Fruit fly (Drosophila melanogaster) S2 (cell line): ENCODE results near the gene CG44139.

Experiments
- CG8478 ChIP-seq: fragments of >200 bp; optimal IDR thresholded peaks from 2 replicates; lab custom pipeline; 2018
- CTCF ChIP-seq, 2 experiments: fragments of >200 bp; optimal IDR thresholded peaks; 2 replicates each; lab custom pipeline; 2018

Gene CG44139

dm6 chr2L:2424497-2424896 lies at the start of gene CG44139:
CG44139 (plus strand) TSS chr2L:2424797.
- no peak for TF ChIP-seq CTCF (optimal IDR thresholded peaks at IDR 0.05; lab: Kevin White, UChicago)
- no peak for TF ChIP-seq CG8478 (lab: Kevin White, UChicago)

DNA sequence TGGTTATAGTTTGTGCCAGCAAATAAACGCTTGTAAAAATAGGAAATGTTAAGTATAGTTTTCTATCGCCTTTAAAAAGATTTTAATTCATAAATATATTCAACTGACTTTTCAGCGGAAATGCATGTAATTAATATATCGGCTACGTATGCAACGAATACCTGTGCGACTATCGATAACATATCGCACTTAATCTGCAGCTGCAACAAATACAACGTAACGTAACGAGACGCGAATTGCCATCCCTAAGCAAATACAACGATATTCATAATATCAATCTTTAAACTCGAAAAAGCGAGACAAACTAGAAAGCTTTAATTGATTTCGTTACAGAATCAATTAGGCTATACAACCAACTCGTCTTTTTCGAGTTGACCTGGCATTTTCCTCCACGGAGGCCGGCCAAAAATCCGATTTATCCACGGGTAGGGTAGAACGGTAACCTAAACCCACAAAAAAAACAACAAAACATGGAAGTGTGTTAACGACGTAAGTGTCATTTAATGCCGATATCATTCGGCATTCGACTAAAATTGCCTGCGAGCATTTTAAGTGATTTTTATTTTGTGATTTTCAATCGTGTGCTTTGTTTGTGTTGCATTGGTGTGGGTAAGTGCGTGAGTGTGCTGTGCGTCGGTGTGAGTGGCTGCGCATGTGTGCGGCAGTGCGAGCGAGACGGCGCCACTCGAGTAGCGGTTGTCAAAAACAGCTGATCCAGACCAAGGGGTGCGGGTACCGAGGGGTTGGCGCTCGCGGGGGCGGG lies 48.8 kb upstream of the CG44139 start, which contains the start of gene Atxn7:
Gene Atxn7 (plus strand): TSS at position 187 of the 763 bp plus-strand sequence.
- peak in 1 of 2 experiments; percentile 27 for TF ChIP-seq CTCF (optimal IDR thresholded peaks at IDR 0.05; lab: Kevin White, UChicago)
- TF ChIP-seq CG8478 (lab: Kevin White, UChicago), result no peak

DNA sequence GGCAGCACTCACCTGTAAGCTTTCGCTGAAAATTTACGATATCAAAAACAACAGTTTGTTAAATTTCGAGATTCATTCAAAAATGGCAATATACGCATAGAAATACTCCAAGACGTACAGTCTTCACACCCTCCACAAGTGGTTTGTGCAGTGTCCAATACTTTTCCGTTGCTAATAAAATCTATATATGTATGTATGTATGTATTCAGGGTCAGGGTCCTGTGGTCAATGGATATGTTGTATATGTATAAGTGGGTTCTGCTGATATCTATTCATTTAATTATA lies 48.2 kb upstream of the CG44139 start:
- TF ChIP-seq CTCF (optimal IDR thresholded peaks at IDR 0.05; lab: Kevin White, UChicago) (no peak), CG8478 (lab: Kevin White, UChicago) (no peak)

DNA sequence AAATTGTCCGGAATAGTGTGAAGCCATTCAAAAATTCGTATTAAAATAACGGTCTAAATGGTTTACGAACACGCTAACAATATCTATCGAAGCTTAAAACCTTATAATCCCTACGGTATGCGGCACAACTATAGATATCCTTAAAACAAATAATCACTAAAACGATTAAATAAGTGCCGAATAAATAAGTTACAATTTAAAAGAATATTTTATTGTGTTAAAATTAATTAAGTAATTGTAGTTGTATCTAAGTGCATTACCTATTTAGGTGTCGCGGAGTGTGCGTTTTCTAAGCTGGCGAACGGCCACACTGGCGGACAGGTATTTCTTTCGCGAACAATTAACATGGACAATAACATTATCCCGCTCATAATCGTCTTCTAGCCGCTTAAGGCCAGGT lies 43.8 kb upstream of the CG44139 start, which contains the start of gene Eogt:
Gene Eogt (plus strand): TSS at position 293 of the 400 bp plus-strand sequence.
- TF ChIP-seq CTCF (optimal IDR thresholded peaks at IDR 0.05; lab: Kevin White, UChicago), result peak in 1 of 2 experiments; percentile 6
- TF ChIP-seq CG8478 (lab: Kevin White, UChicago), result no peak

- TF ChIP-seq CG8478 (lab: Kevin White, UChicago), result no peak
- no peak for TF ChIP-seq CTCF (optimal IDR thresholded peaks at IDR 0.05; lab: Kevin White, UChicago)
These were observed 41.6 kb upstream of the CG44139 start, which contains the start of gene PIG-Wa for dm6 chr2L:2382971-2383370. PIG-Wa (plus strand) TSS chr2L:2383202.

- TF ChIP-seq CG8478 (lab: Kevin White, UChicago) (no peak), CTCF (optimal IDR thresholded peaks at IDR 0.05; lab: Kevin White, UChicago) (no peak)
These were observed 38.9 kb upstream of the CG44139 start, which contains the start of gene CG3557 for dm6 chr2L:2385692-2386091. CG3557 (minus strand) TSS chr2L:2385792.

- TF ChIP-seq CTCF (optimal IDR thresholded peaks at IDR 0.05; lab: Kevin White, UChicago) (no peak), CG8478 (lab: Kevin White, UChicago) (no peak)
These were observed 34.0 kb upstream of the CG44139 start, which contains the start of gene CG43750 for dm6 chr2L:2390589-2390988. CG43750 (minus strand) TSS chr2L:2390689.

- TF ChIP-seq CG8478 (lab: Kevin White, UChicago) (no peak), CTCF (optimal IDR thresholded peaks at IDR 0.05; lab: Kevin White, UChicago) (no peak)
These were observed 33.3 kb upstream of the CG44139 start, which contains the start of gene CG46448 for dm6 chr2L:2391321-2391720. CG46448 (plus strand) TSS chr2L:2391660.

DNA sequence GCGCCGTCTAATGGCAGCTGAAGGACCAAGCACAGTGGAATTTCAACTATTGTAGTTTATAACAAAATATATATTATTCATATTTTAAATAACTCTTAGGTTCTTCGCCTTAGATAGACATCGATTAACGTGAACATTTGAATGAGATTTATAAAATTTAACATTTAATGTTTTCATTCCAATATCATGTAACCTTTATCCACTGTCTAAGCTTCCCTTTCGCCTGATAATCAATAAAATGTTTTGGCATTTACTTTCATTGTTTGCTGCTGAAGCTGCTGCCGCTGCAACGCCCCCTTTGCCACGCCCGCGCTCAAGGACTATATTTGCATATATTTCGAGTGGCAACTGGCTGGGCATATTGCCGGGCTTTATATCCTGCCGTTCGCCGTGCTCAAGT lies 29.7 kb upstream of the CG44139 start:
- TF ChIP-seq CTCF (optimal IDR thresholded peaks at IDR 0.05; lab: Kevin White, UChicago), result no peak
- no peak for TF ChIP-seq CG8478 (lab: Kevin White, UChicago)

- TF ChIP-seq CTCF (optimal IDR thresholded peaks at IDR 0.05; lab: Kevin White, UChicago) (no peak), CG8478 (lab: Kevin White, UChicago) (no peak)
These were observed 27.5 kb upstream of the CG44139 start for dm6 chr2L:2397080-2397479.

DNA sequence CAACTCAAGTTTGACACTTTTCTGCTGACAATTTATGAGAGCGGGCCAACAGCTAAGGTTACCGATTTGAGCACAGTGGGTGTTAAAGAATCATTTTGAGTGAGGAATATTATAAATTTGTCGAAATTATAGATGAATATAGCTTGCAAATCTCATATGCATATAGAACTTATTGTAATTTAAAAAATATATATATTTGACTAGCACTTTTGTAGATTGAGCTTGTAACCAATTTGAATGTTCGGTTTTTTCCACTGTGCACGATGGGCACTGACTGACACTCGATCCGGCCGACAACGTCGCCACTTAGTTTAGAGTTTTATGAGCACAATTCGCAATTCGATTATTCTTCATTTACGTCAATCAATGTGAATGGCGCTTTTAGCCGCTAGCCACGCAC lies 26.1 kb upstream of the CG44139 start:
- TF ChIP-seq CTCF (optimal IDR thresholded peaks at IDR 0.05; lab: Kevin White, UChicago) (no peak), CG8478 (lab: Kevin White, UChicago) (no peak)

DNA sequence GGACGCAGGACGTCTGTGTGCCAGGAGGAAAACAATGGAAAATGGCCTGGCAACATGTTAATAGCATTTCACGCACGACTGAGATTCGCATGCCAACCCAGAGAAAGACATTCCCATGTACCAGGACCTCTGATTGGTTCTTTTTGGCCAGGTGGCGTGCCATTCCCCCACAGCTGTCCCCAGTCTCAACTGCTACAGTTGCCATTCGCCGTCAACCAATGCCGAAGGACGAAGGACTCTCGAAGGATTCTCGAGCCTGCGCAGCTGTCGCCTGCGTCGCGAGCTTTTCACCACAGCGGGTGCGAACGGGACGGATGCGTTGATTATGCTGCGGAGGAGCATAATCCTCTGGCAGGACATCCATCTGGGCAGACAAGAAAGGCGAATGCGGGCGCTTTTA lies 24.7 kb upstream of the CG44139 start, which contains the start of gene VGlut:
Gene VGlut (plus strand): TSS at position 399 of the 400 bp plus-strand sequence.
- TF ChIP-seq CG8478 (lab: Kevin White, UChicago), result no peak
- TF ChIP-seq CTCF (optimal IDR thresholded peaks at IDR 0.05; lab: Kevin White, UChicago), result no peak

DNA sequence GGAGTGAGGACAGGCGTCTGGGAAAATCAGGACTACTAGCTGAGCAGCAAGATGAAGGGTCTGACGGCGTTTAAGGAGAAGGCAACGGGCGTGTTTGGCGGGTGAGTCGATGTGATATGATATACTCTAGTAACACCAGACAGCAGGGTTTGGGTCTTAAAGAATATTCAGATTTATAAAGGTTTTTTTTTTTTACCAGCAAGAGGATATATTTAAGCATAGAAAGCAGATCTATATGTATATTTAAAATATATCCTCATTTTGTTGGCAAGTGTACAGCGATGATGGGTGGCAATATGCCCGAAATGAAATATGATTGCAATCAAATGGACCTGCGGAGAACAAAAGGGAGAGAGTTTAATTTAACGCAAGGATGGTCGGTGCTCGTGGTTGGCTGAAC lies 22.4 kb upstream of the CG44139 start:
- TF ChIP-seq CG8478 (lab: Kevin White, UChicago), result no peak
- no peak for TF ChIP-seq CTCF (optimal IDR thresholded peaks at IDR 0.05; lab: Kevin White, UChicago)

DNA sequence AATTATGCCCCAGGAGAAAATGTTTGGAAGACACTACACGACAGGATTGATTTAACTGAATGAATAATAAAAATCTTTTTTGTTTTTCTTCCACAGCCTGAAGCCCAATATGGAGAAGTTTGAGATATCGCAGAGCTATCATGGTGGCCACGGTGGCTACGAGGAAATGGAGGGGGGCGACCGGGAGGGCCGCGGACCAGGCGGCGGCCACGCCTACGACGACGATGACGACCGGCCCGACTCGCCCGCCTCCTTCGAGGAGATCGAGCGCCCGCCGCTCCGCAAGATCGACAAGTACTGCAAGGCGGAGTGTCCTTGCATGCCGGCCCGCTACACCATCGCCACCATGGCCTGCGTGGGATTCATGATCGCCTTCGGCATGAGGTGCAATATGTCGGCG lies 20.0 kb upstream of the CG44139 start:
- TF ChIP-seq CG8478 (lab: Kevin White, UChicago), result no peak

DNA sequence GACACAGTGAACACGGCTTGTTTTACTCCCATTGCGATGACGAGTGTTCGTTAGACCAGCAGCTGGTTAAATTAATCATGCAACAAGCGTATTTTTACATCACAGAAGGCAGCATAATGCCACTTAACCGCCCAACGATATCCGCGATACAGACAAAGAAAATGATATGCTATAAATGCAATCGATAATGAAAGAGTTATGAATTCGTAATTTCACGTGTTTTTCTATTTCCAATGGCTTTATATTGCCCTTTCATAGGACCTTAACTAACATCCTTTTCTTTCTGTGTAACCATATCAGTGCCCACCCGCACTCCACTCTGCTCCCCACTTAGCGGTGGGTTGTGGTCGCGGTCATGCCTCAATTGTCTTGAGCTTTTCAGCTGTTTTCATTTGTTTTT lies 11.5 kb upstream of the CG44139 start:
- TF ChIP-seq CG8478 (lab: Kevin White, UChicago) (no peak), CTCF (optimal IDR thresholded peaks at IDR 0.05; lab: Kevin White, UChicago) (no peak)

- TF ChIP-seq CTCF (optimal IDR thresholded peaks at IDR 0.05; lab: Kevin White, UChicago), result no peak
- no peak for TF ChIP-seq CG8478 (lab: Kevin White, UChicago)
These were observed 9.5 kb upstream of the CG44139 start, which contains the start of gene CG18641 for dm6 chr2L:2415109-2415508. CG18641 (minus strand) TSS chr2L:2415322.
